Fruit fly (Drosophila melanogaster) whole organism, adult: Measurements from ENCODE around the gene spidey.

Experiments
- CG33017 ChIP-seq: fragments of 200-800 bp; sonication (Bioruptor generic); optimal IDR thresholded peaks from 2 replicates; lab custom pipeline; 2018; ENCODE audit warnings: missing biosample characterization, mild to moderate bottlenecking, missing genetic modification characterization, moderate library complexity
- Mnt ChIP-seq: fragments of 200-800 bp; sonication (Bioruptor generic); optimal IDR thresholded peaks from 2 replicates; lab custom pipeline; 2016; ENCODE audit warnings: missing biosample characterization, mild to moderate bottlenecking, missing genetic modification characterization
- bab1 ChIP-seq: fragments of 200-800 bp; sonication (Bioruptor generic); optimal IDR thresholded peaks from 3 replicates; lab custom pipeline; 2019; ENCODE audit warnings: missing biosample characterization, mild to moderate bottlenecking, missing genetic modification characterization, moderate library complexity
- kay ChIP-seq: fragments of 200-800 bp; sonication (Bioruptor generic); peaks from one replicate; lab custom pipeline; 2016; ENCODE audit warnings: missing biosample characterization, missing genetic modification characterization, borderline replicate concordance
- ovo ChIP-seq: fragments of 200-800 bp; sonication (Bioruptor generic); optimal IDR thresholded peaks from 2 replicates; lab custom pipeline; 2016; ENCODE audit warnings: missing biosample characterization, missing genetic modification characterization
- pad ChIP-seq: fragments of 200-800 bp; sonication (Bioruptor generic); optimal IDR thresholded peaks from 3 replicates; lab custom pipeline; 2017; ENCODE audit warnings: missing biosample characterization, missing genetic modification characterization, mild to moderate bottlenecking, moderate library complexity, missing genetic modification reagents

DNA sequence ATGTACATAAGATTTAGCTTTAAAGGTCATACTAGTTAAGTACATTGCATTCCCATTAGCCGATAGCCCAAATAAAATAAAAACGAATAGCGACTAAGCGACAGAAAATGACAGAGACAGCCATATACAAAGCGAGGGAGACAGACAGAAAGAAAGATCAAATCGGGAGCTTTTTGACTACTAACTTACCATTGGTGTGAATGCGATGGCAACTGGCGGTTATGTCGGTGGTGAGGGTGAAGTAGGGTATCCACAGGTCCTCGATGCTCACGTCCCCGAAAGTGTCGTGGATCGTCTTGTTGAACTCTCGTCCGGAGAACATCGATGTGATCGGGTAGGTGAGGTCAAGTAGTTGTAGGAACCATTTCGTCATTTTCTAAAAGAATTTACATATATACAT, 52.3 kb downstream of the spidey start:
- no peak for TF ChIP-seq ovo (GFP tag; lab: Kevin White, UChicago)
- TF ChIP-seq bab1: no peak
- TF ChIP-seq CG33017 (tag; lab: Kevin White, UChicago): no peak
- no peak for TF ChIP-seq Mnt
- TF ChIP-seq kay (GFP tag; lab: Kevin White, UChicago): no peak
- TF ChIP-seq pad: no peak
